Fruit fly (Drosophila melanogaster): ENCODE measurements around the gene CG13084.

Gene CG13084

dm6 chr2L:19454070-19454751, 30.5 kb upstream of the CG13084 start, which contains the start of gene CG10026:
Gene CG10026, plus strand, starts transcription at chr2L:19454256.
- TF ChIP-seq br (GFP tag; optimal IDR thresholded peaks at IDR 0.05): peak; percentile 59
- peak; percentile 59 for TF ChIP-seq ey (GFP tag; optimal IDR thresholded peaks at IDR 0.05)
- TF ChIP-seq tai (GFP tag; optimal IDR thresholded peaks at IDR 0.05): no peak
- TF ChIP-seq Vsx2 (GFP tag; optimal IDR thresholded peaks at IDR 0.05; ENCODE audit: partially characterized antibody): no peak
- TF ChIP-seq foxo (GFP tag; optimal IDR thresholded peaks at IDR 0.05): peak in 1 of 2 experiments; percentile 16
- peak; percentile 34 for TF ChIP-seq Dif (GFP tag; optimal IDR thresholded peaks at IDR 0.05; ENCODE audit: partially characterized antibody)
- no peak for TF ChIP-seq dmrt93B (GFP tag; optimal IDR thresholded peaks at IDR 0.05)
- TF ChIP-seq dsf (GFP tag; optimal IDR thresholded peaks at IDR 0.05; ENCODE audit: borderline replicate concordance): no peak
- no peak for TF ChIP-seq usp (GFP tag; optimal IDR thresholded peaks at IDR 0.05)
- TF ChIP-seq Rel (GFP tag; optimal IDR thresholded peaks at IDR 0.05): no peak
- no peak for TF ChIP-seq Rel (tag; optimal IDR thresholded peaks at IDR 0.05)
- TF ChIP-seq Abd-B (GFP tag; optimal IDR thresholded peaks at IDR 0.05): no peak
- TF ChIP-seq Hnf4 (GFP tag; optimal IDR thresholded peaks at IDR 0.05): no peak
- peak; percentile 52 for TF ChIP-seq fru (GFP tag; optimal IDR thresholded peaks at IDR 0.05)
- TF ChIP-seq pan (optimal IDR thresholded peaks at IDR 0.05): no peak
- TF ChIP-seq psq (GFP tag; optimal IDR thresholded peaks at IDR 0.05): peak; percentile 61
- TF ChIP-seq CG32264 (GFP tag; optimal IDR thresholded peaks at IDR 0.05): no peak
- TF ChIP-seq h (GFP tag; optimal IDR thresholded peaks at IDR 0.05): peak; percentile 25
- TF ChIP-seq Sp1 (GFP tag; optimal IDR thresholded peaks at IDR 0.05): peak; percentile 51
- TF ChIP-seq Hr78 (GFP tag; optimal IDR thresholded peaks at IDR 0.05): no peak
- TF ChIP-seq Hr83 (GFP tag; optimal IDR thresholded peaks at IDR 0.05; ENCODE audit: poor library complexity, severe bottlenecking): no peak
- no peak for TF ChIP-seq Mio (GFP tag; optimal IDR thresholded peaks at IDR 0.05)
- no peak for TF ChIP-seq N (GFP tag; optimal IDR thresholded peaks at IDR 0.05)
- no peak for TF ChIP-seq Jra (GFP tag; optimal IDR thresholded peaks at IDR 0.05)
- TF ChIP-seq CrebA (GFP tag; optimal IDR thresholded peaks at IDR 0.05; ENCODE audit: borderline replicate concordance): no peak
- TF ChIP-seq CG9705 (GFP tag; optimal IDR thresholded peaks at IDR 0.05): no peak
- peak; percentile 31 for TF ChIP-seq woc (GFP tag; optimal IDR thresholded peaks at IDR 0.05)
- TF ChIP-seq HLH106 (tag; optimal IDR thresholded peaks at IDR 0.05): peak; percentile 53
- TF ChIP-seq sage (GFP tag; optimal IDR thresholded peaks at IDR 0.05): no peak
- no peak for TF ChIP-seq jim (GFP tag; optimal IDR thresholded peaks at IDR 0.05)
- peak; percentile 62 for TF ChIP-seq rgr (GFP tag; optimal IDR thresholded peaks at IDR 0.05)
- TF ChIP-seq lola (GFP tag; optimal IDR thresholded peaks at IDR 0.05): no peak
- TF ChIP-seq brk (GFP tag; optimal IDR thresholded peaks at IDR 0.05): no peak
- TF ChIP-seq OdsH (GFP tag; optimal IDR thresholded peaks at IDR 0.05): peak; percentile 58
- no peak for TF ChIP-seq Dfd (GFP tag; optimal IDR thresholded peaks at IDR 0.05)
- no peak for TF ChIP-seq GATAd (GFP tag; optimal IDR thresholded peaks at IDR 0.05)
- TF ChIP-seq sv (GFP tag; optimal IDR thresholded peaks at IDR 0.05): no peak
- TF ChIP-seq Myc (optimal IDR thresholded peaks at IDR 0.05): no peak
- TF ChIP-seq dl (GFP tag; optimal IDR thresholded peaks at IDR 0.05; ENCODE audit: insufficient read depth in 1 of 2, partially characterized antibody in 2 of 2): no peak

DNA sequence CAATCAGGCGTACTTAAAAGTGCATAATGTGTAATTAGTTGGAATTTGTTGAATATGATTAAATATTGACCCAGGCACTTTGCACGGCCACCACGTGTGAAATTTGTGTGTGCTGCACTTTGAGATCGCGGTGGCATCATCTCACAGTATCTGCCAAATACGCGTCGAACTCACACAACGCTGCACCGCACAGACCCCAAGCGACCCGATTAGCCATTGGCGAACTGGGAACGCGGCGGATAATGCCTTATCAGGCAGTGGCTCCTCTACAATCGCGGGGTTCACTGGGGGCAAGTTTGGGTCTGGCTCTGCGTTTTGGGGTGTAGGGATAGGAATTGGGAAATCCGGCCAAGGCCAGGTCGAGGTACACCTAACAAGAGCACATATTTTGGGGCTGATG, 29.5 kb upstream of the CG13084 start:
- TF ChIP-seq Rel (GFP tag; optimal IDR thresholded peaks at IDR 0.05): no peak
- no peak for TF ChIP-seq Rel (tag; optimal IDR thresholded peaks at IDR 0.05)
- TF ChIP-seq Sp1 (GFP tag; optimal IDR thresholded peaks at IDR 0.05): no peak
- TF ChIP-seq CrebA (GFP tag; optimal IDR thresholded peaks at IDR 0.05; ENCODE audit: borderline replicate concordance): no peak
- no peak for TF ChIP-seq ey (GFP tag; optimal IDR thresholded peaks at IDR 0.05)

dm6 chr2L:19455723-19456122, 29.0 kb upstream of the CG13084 start:
- TF ChIP-seq woc (GFP tag; optimal IDR thresholded peaks at IDR 0.05) (no peak), Rel (GFP tag; optimal IDR thresholded peaks at IDR 0.05) (no peak), Rel (tag; optimal IDR thresholded peaks at IDR 0.05) (peak; percentile 93), Jra (GFP tag; optimal IDR thresholded peaks at IDR 0.05) (no peak), Abd-B (GFP tag; optimal IDR thresholded peaks at IDR 0.05) (no peak)
